Fruit fly (Drosophila melanogaster) whole organism, embryonic: ENCODE data around the gene CG17321.

Experiments
- Atf6 ChIP-seq: fragments of 200-800 bp; sonication (Bioruptor generic); IDR thresholded peaks from 2 replicates; pipeline ENCODE4 v1.3.6; 2022; ENCODE audit warnings: missing biosample characterization, missing genetic modification characterization
- Bgb ChIP-seq: fragments of 200-800 bp; sonication (Bioruptor generic); IDR thresholded peaks from 2 replicates; pipeline ENCODE4 v1.3.6; 2022; ENCODE audit warnings: missing biosample characterization, missing genetic modification characterization; ENCODE audit not compliant: partially characterized antibody
- CG10543 ChIP-seq: fragments of 200-800 bp; sonication (Bioruptor generic); optimal IDR thresholded peaks from 3 replicates; lab custom pipeline; 2017; ENCODE audit warnings: missing biosample characterization, mild to moderate bottlenecking, missing genetic modification characterization, moderate library complexity
- CG11696 ChIP-seq: fragments of 200-800 bp; sonication (Bioruptor generic); IDR thresholded peaks from 2 replicates; pipeline ENCODE4 v1.3.6; 2022; ENCODE audit warnings: missing biosample characterization, missing genetic modification characterization
- CG12219 ChIP-seq: fragments of 200-800 bp; sonication (Bioruptor generic); optimal IDR thresholded peaks from 3 replicates; lab custom pipeline; 2018; ENCODE audit warnings: missing biosample characterization, mild to moderate bottlenecking, missing genetic modification characterization
- CG1233 ChIP-seq: fragments of 200-800 bp; sonication (Bioruptor generic); optimal IDR thresholded peaks from 4 replicates; lab custom pipeline; 2018; ENCODE audit warnings: missing biosample characterization, mild to moderate bottlenecking, missing genetic modification characterization
- CG13287 ChIP-seq: fragments of 200-800 bp; sonication (Bioruptor generic); IDR thresholded peaks from 2 replicates; pipeline ENCODE4 v1.3.6; 2022; ENCODE audit warnings: missing biosample characterization, missing genetic modification characterization; ENCODE audit not compliant: partially characterized antibody
- CG1603 ChIP-seq: fragments of 200-800 bp; sonication (Bioruptor generic); optimal IDR thresholded peaks from 2 replicates; lab custom pipeline; 2019; ENCODE audit warnings: missing biosample characterization, mild to moderate bottlenecking, missing genetic modification characterization, moderate library complexity
- CG17829 ChIP-seq: fragments of 200-800 bp; optimal IDR thresholded peaks from 2 replicates; lab custom pipeline; 2019; ENCODE audit warnings: missing biosample characterization, mild to moderate bottlenecking, missing genetic modification characterization, moderate library complexity
- CG1792 ChIP-seq: fragments of 200-800 bp; sonication (Bioruptor generic); optimal IDR thresholded peaks from 2 replicates; lab custom pipeline; 2016; ENCODE audit warnings: missing biosample characterization, missing genetic modification characterization
- CG1832 ChIP-seq: fragments of 200-800 bp; sonication (Bioruptor generic); optimal IDR thresholded peaks from 2 replicates; lab custom pipeline; 2017; ENCODE audit warnings: missing biosample characterization, mild to moderate bottlenecking, missing genetic modification characterization, inconsistent platforms
- CG18476 ChIP-seq: fragments of 200-800 bp; sonication (Bioruptor generic); optimal IDR thresholded peaks from 2 replicates; lab custom pipeline; 2016; ENCODE audit warnings: missing biosample characterization, mild to moderate bottlenecking, missing genetic modification characterization
- CG2875 ChIP-seq: fragments of 200-800 bp; sonication (Bioruptor generic); optimal IDR thresholded peaks from 2 replicates; lab custom pipeline; 2017; ENCODE audit warnings: missing biosample characterization, mild to moderate bottlenecking, missing genetic modification characterization, missing genetic modification reagents
- CG2889 ChIP-seq: fragments of 200-800 bp; sonication (Bioruptor generic); IDR thresholded peaks from 3 replicates; pipeline ENCODE4 v1.3.6; 2022; ENCODE audit warnings: missing biosample characterization, missing genetic modification characterization
- CG34224 ChIP-seq: fragments of 200-800 bp; sonication (Bioruptor generic); IDR thresholded peaks from 3 replicates; pipeline ENCODE4 v1.3.6; 2022; ENCODE audit warnings: missing biosample characterization, missing genetic modification characterization; ENCODE audit not compliant: partially characterized antibody
- CG34376 ChIP-seq: fragments of 200-800 bp; sonication (Bioruptor generic); optimal IDR thresholded peaks from 2 replicates; lab custom pipeline; 2018; ENCODE audit warnings: missing biosample characterization, mild to moderate bottlenecking, missing genetic modification characterization
- CG4820 ChIP-seq: fragments of 200-800 bp; sonication (Bioruptor generic); optimal IDR thresholded peaks from 3 replicates; lab custom pipeline; 2016; ENCODE audit warnings: missing biosample characterization, missing genetic modification characterization
- CG6175 ChIP-seq: fragments of 200-800 bp; sonication (Bioruptor generic); IDR thresholded peaks from 3 replicates; pipeline ENCODE4 v1.3.6; 2022; ENCODE audit warnings: missing biosample characterization, missing genetic modification characterization
- CG6683 ChIP-seq: fragments of 200-800 bp; sonication (Bioruptor generic); optimal IDR thresholded peaks from 2 replicates; lab custom pipeline; 2017; ENCODE audit warnings: missing biosample characterization, mild to moderate bottlenecking, missing genetic modification characterization, missing genetic modification reagents
- CG7963 ChIP-seq: fragments of 200-800 bp; sonication (Bioruptor generic); IDR thresholded peaks from 3 replicates; pipeline ENCODE4 v1.3.6; 2022; ENCODE audit warnings: missing biosample characterization, missing genetic modification characterization; ENCODE audit not compliant: partially characterized antibody
- CG7987 ChIP-seq: fragments of 200-800 bp; sonication (Bioruptor generic); optimal IDR thresholded peaks from 2 replicates; lab custom pipeline; 2018; ENCODE audit warnings: missing biosample characterization, mild to moderate bottlenecking, missing genetic modification characterization, moderate library complexity
- CG8089 ChIP-seq: fragments of 200-800 bp; sonication (Bioruptor generic); optimal IDR thresholded peaks from 3 replicates; lab custom pipeline; 2016; ENCODE audit warnings: missing biosample characterization, missing genetic modification characterization
- CG8924 ChIP-seq: fragments of 200-800 bp; optimal IDR thresholded peaks from 3 replicates; lab custom pipeline; 2019; ENCODE audit warnings: missing biosample characterization, mild to moderate bottlenecking, missing genetic modification characterization, moderate library complexity
- CG9437 ChIP-seq: fragments of 200-800 bp; sonication (Bioruptor generic); optimal IDR thresholded peaks from 2 replicates; lab custom pipeline; 2018; ENCODE audit warnings: missing biosample characterization, mild to moderate bottlenecking, missing genetic modification characterization
- CTCF ChIP-seq: fragments of 200-800 bp; sonication (Bioruptor generic); optimal IDR thresholded peaks from 2 replicates; lab custom pipeline; 2017; ENCODE audit warnings: missing biosample characterization, mild to moderate bottlenecking, missing genetic modification characterization, moderate library complexity
- Chrac-16 ChIP-seq: fragments of 200-800 bp; sonication (Bioruptor generic); optimal IDR thresholded peaks from 3 replicates; lab custom pipeline; 2016; ENCODE audit warnings: missing biosample characterization, missing genetic modification characterization
- D19B ChIP-seq: fragments of 200-800 bp; sonication (Bioruptor generic); optimal IDR thresholded peaks from 2 replicates; lab custom pipeline; 2017; ENCODE audit warnings: missing biosample characterization, mild to moderate bottlenecking, missing genetic modification characterization
- E2f2 ChIP-seq: fragments of 200-800 bp; sonication (Bioruptor generic); IDR thresholded peaks from 2 replicates; pipeline ENCODE4 v1.3.6; 2022; ENCODE audit warnings: missing biosample characterization, missing genetic modification characterization
- H2.0 ChIP-seq: fragments of 200-800 bp; sonication (Bioruptor generic); IDR thresholded peaks from 2 replicates; pipeline ENCODE4 v1.3.6; 2022; ENCODE audit warnings: missing biosample characterization, missing genetic modification characterization
- Hr3 ChIP-seq: fragments of 200-800 bp; sonication (Bioruptor generic); optimal IDR thresholded peaks from 3 replicates; lab custom pipeline; 2016; ENCODE audit warnings: missing biosample characterization, missing genetic modification characterization
- Max ChIP-seq: fragments of 200-800 bp; sonication (Bioruptor generic); optimal IDR thresholded peaks from 2 replicates; lab custom pipeline; 2016; ENCODE audit warnings: missing biosample characterization, mild to moderate bottlenecking, missing genetic modification characterization
- Mes4 ChIP-seq: fragments of 200-800 bp; sonication (Bioruptor generic); optimal IDR thresholded peaks from 2 replicates; lab custom pipeline; 2016; ENCODE audit warnings: missing biosample characterization, missing genetic modification characterization
- Nf-YA ChIP-seq: fragments of 200-800 bp; sonication (Bioruptor generic); IDR thresholded peaks from 2 replicates; pipeline ENCODE4 v1.3.6; 2022; ENCODE audit warnings: missing biosample characterization, missing genetic modification characterization
- Oaz ChIP-seq: fragments of 200-800 bp; sonication (Bioruptor generic); IDR thresholded peaks from 2 replicates; pipeline ENCODE4 v1.3.6; 2022; ENCODE audit warnings: missing biosample characterization, missing genetic modification characterization
- Sox102F ChIP-seq: fragments of 200-800 bp; sonication (Bioruptor generic); optimal IDR thresholded peaks from 2 replicates; lab custom pipeline; 2018; ENCODE audit warnings: missing biosample characterization, mild to moderate bottlenecking, missing genetic modification characterization, moderate library complexity
- Xbp1 ChIP-seq: fragments of 200-800 bp; sonication (Bioruptor generic); optimal IDR thresholded peaks from 3 replicates; lab custom pipeline; 2016; ENCODE audit warnings: missing biosample characterization, mild to moderate bottlenecking, missing genetic modification characterization
- Xrp1 ChIP-seq: fragments of 200-800 bp; sonication (Bioruptor generic); IDR thresholded peaks from 2 replicates; pipeline ENCODE4 v1.3.6; 2022; ENCODE audit warnings: missing biosample characterization, missing genetic modification characterization
- ara ChIP-seq: fragments of 200-800 bp; sonication (Bioruptor generic); IDR thresholded peaks from 2 replicates; pipeline ENCODE4 v1.3.6; 2022; ENCODE audit warnings: missing biosample characterization, missing genetic modification characterization
- bbx ChIP-seq: fragments of 200-800 bp; sonication (Bioruptor generic); IDR thresholded peaks from 2 replicates; pipeline ENCODE4 v1.3.6; 2022; ENCODE audit warnings: missing biosample characterization, missing genetic modification characterization; ENCODE audit not compliant: partially characterized antibody
- bcd ChIP-seq: fragments of 200-800 bp; sonication (Bioruptor generic); optimal IDR thresholded peaks from 2 replicates; lab custom pipeline; 2017; ENCODE audit warnings: missing biosample characterization, mild to moderate bottlenecking, missing genetic modification characterization
- fd64A ChIP-seq: fragments of 200-800 bp; sonication (Bioruptor generic); optimal IDR thresholded peaks from 3 replicates; lab custom pipeline; 2018; ENCODE audit warnings: missing biosample characterization, mild to moderate bottlenecking, missing genetic modification characterization
- fru ChIP-seq: fragments of >200 bp; optimal IDR thresholded peaks from 2 replicates; lab custom pipeline; 2017
- grau ChIP-seq: fragments of 200-800 bp; optimal IDR thresholded peaks from 3 replicates; lab custom pipeline; 2019; ENCODE audit warnings: missing biosample characterization, mild to moderate bottlenecking, missing genetic modification characterization, moderate library complexity
- her ChIP-seq: fragments of 200-800 bp; sonication (Bioruptor generic); optimal IDR thresholded peaks from 2 replicates; lab custom pipeline; 2016; ENCODE audit warnings: missing biosample characterization, missing genetic modification characterization
- hth ChIP-seq: fragments of >200 bp; optimal IDR thresholded peaks from 2 replicates; lab custom pipeline; 2017; ENCODE audit warnings: inconsistent platforms
- klu ChIP-seq: fragments of 200-800 bp; sonication (Bioruptor generic); IDR thresholded peaks from 2 replicates; pipeline ENCODE4 v1.3.6; 2022; ENCODE audit warnings: missing biosample characterization, missing genetic modification characterization
- knrl ChIP-seq: fragments of 200-800 bp; sonication (Bioruptor generic); IDR thresholded peaks from 3 replicates; pipeline ENCODE4 v1.3.6; 2022; ENCODE audit warnings: missing biosample characterization, missing genetic modification characterization; ENCODE audit not compliant: partially characterized antibody
- lola ChIP-seq, 3 experiments: fragments of >200 bp in 2 of 3; fragments of 200-800 bp in 1 of 3; sonication (Bioruptor generic) in 1 of 3; optimal IDR thresholded peaks; 2 replicates each; lab custom pipeline; 2017 to 2019; ENCODE audit warnings: missing biosample characterization in 3 of 3, missing genetic modification characterization in 3 of 3, mild to moderate bottlenecking in 1 of 3, moderate library complexity in 1 of 3
- so ChIP-seq: fragments of 200-800 bp; sonication (Bioruptor generic); IDR thresholded peaks from 3 replicates; pipeline ENCODE4 v1.3.6; 2022; ENCODE audit warnings: missing biosample characterization, missing genetic modification characterization
- tap ChIP-seq: fragments of 200-800 bp; optimal IDR thresholded peaks from 3 replicates; lab custom pipeline; 2019; ENCODE audit warnings: missing biosample characterization, mild to moderate bottlenecking, missing genetic modification characterization, moderate library complexity
- tll ChIP-seq, 2 experiments: fragments of 200-800 bp in 1 of 2; fragments of >200 bp in 1 of 2; sonication (Bioruptor generic) in 1 of 2; optimal IDR thresholded peaks; 2 replicates each; lab custom pipeline; 2017 to 2019; ENCODE audit warnings: missing biosample characterization in 2 of 2, missing genetic modification characterization in 2 of 2, mild to moderate bottlenecking in 1 of 2, moderate library complexity in 1 of 2

CG17321 gene

dm6 chr2L:18857635-18858059, 12.7 kb downstream of the CG17321 start (continued):
- TF ChIP-seq CG1792 (GFP tag; lab: Kevin White, UChicago): peak; percentile 60
- peak; percentile 82 for TF ChIP-seq CG34376 (GFP tag; lab: Kevin White, UChicago)
- peak; percentile 92 for TF ChIP-seq grau (tag; lab: Kevin White, UChicago)
- TF ChIP-seq Nf-YA: peak; percentile 91
- TF ChIP-seq CG2889 (GFP tag; lab: Robert Waterston, UW): peak; percentile 75
- TF ChIP-seq hth (lab: Kevin White, UChicago): no peak
- TF ChIP-seq H2.0 (GFP tag; lab: Robert Waterston, UW): peak; percentile 92
- peak; percentile 54 for TF ChIP-seq CG13287 (GFP tag; lab: Robert Waterston, UW)
- TF ChIP-seq CG1603 (tag; lab: Kevin White, UChicago): peak; percentile 91
- peak; percentile 73 for TF ChIP-seq CG8089 (GFP tag; lab: Kevin White, UChicago)
- peak; percentile 76; the same call in 2 of the 3 replicates for TF ChIP-seq so (GFP tag; lab: Robert Waterston, UW)
- TF ChIP-seq Bgb (GFP tag; lab: Robert Waterston, UW): no peak
- TF ChIP-seq CG8924 (tag; lab: Kevin White, UChicago): peak; percentile 92
- peak; percentile 87 for TF ChIP-seq Hr3 (GFP tag; lab: Kevin White, UChicago)
- peak; percentile 76 for TF ChIP-seq fd64A (GFP tag; lab: Kevin White, UChicago)
- no peak for TF ChIP-seq bbx (GFP tag; lab: Robert Waterston, UW)
- no peak for TF ChIP-seq CG7963
- peak; percentile 90 for TF ChIP-seq Chrac-16 (GFP tag; lab: Kevin White, UChicago)
- peak; percentile 94 for TF ChIP-seq Xrp1
- peak; percentile 86 for TF ChIP-seq ara (GFP tag; lab: Robert Waterston, UW)
- TF ChIP-seq tll (GFP tag; optimal IDR thresholded peaks at IDR 0.05; lab: Kevin White, UChicago): no peak
- TF ChIP-seq CTCF (GFP tag; lab: Kevin White, UChicago): peak; percentile 40
- TF ChIP-seq Xbp1 (GFP tag; lab: Kevin White, UChicago): peak; percentile 94
- TF ChIP-seq knrl: no peak
- peak in 1 of 3 experiments; percentile 79 for TF ChIP-seq lola (GFP tag; optimal IDR thresholded peaks at IDR 0.05; lab: Kevin White, UChicago)
- TF ChIP-seq CG2875 (GFP tag; lab: Kevin White, UChicago): peak; percentile 76
- peak; percentile 87 for TF ChIP-seq CG12219
- TF ChIP-seq D19B (GFP tag; lab: Kevin White, UChicago): peak; percentile 98
- peak; percentile 94 for TF ChIP-seq Sox102F (GFP tag; lab: Kevin White, UChicago)
- TF ChIP-seq CG9437 (GFP tag; lab: Kevin White, UChicago): peak; percentile 73
- peak; percentile 81 for TF ChIP-seq Mes4 (GFP tag; lab: Kevin White, UChicago)
- TF ChIP-seq fru (lab: Kevin White, UChicago): no peak
- TF ChIP-seq CG17829 (tag; lab: Kevin White, UChicago): peak; percentile 94
- TF ChIP-seq CG34224 (GFP tag; lab: Robert Waterston, UW): no peak
- TF ChIP-seq CG4820 (GFP tag; lab: Kevin White, UChicago): peak; percentile 78
- TF ChIP-seq CG6175 (GFP tag; lab: Robert Waterston, UW): peak; percentile 84; the same call in 2 of the 3 replicates
- TF ChIP-seq Oaz (GFP tag; lab: Robert Waterston, UW): peak; percentile 84
- peak; percentile 86 for TF ChIP-seq CG11696
- peak; percentile 90 for TF ChIP-seq CG1233 (GFP tag; lab: Kevin White, UChicago)
- peak; percentile 89 for TF ChIP-seq CG10543 (GFP tag; lab: Kevin White, UChicago)
- TF ChIP-seq CG1832: no peak
- peak; percentile 59 for TF ChIP-seq Max (GFP tag; lab: Kevin White, UChicago)
- peak; percentile 59 for TF ChIP-seq CG7987 (GFP tag; lab: Kevin White, UChicago)
- peak; percentile 78 for TF ChIP-seq her (GFP tag; lab: Kevin White, UChicago)
- peak; percentile 90 for TF ChIP-seq Atf6
- peak; percentile 76 for TF ChIP-seq E2f2 (GFP tag; lab: Robert Waterston, UW)
- TF ChIP-seq bcd (GFP tag; lab: Kevin White, UChicago): peak; percentile 86
- peak; percentile 78 for TF ChIP-seq klu (GFP tag; lab: Robert Waterston, UW)
- TF ChIP-seq tap: peak; percentile 92
- TF ChIP-seq CG6683 (GFP tag; lab: Kevin White, UChicago): peak; percentile 76
- TF ChIP-seq CG18476 (GFP tag; lab: Kevin White, UChicago): peak; percentile 61
